Fruit fly (Drosophila melanogaster) whole organism, embryonic: ENCODE results near the gene CG8312.

Experiments used
- ATbp ChIP-seq: fragments of 200-800 bp; sonication (Bioruptor generic); optimal IDR thresholded peaks from 2 replicates; lab custom pipeline; 2017; ENCODE audit warnings: missing biosample characterization, mild to moderate bottlenecking, missing genetic modification characterization, missing genetic modification reagents
- Adf1 ChIP-seq: fragments of 200-800 bp; sonication (Bioruptor generic); IDR thresholded peaks from 2 replicates; pipeline ENCODE4 v1.3.6; 2022; ENCODE audit warnings: missing biosample characterization, missing genetic modification characterization
- Atf6 ChIP-seq: fragments of 200-800 bp; sonication (Bioruptor generic); IDR thresholded peaks from 2 replicates; pipeline ENCODE4 v1.3.6; 2022; ENCODE audit warnings: missing biosample characterization, missing genetic modification characterization
- B-H2 ChIP-seq: fragments of 200-800 bp; sonication (Bioruptor generic); optimal IDR thresholded peaks from 2 replicates; lab custom pipeline; 2018; ENCODE audit warnings: missing biosample characterization, mild to moderate bottlenecking, missing genetic modification characterization
- BtbVII ChIP-seq: fragments of 200-800 bp; sonication (Bioruptor generic); optimal IDR thresholded peaks from 3 replicates; lab custom pipeline; 2017; ENCODE audit warnings: missing biosample characterization, mild to moderate bottlenecking, missing genetic modification characterization
- CG12769 ChIP-seq: fragments of 200-800 bp; sonication (Bioruptor generic); optimal IDR thresholded peaks from 2 replicates; lab custom pipeline; 2019; ENCODE audit warnings: missing biosample characterization, mild to moderate bottlenecking, missing genetic modification characterization, moderate library complexity
- CG13624 ChIP-seq: fragments of 200-800 bp; sonication (Bioruptor generic); optimal IDR thresholded peaks from 2 replicates; lab custom pipeline; 2016; ENCODE audit warnings: missing biosample characterization, missing genetic modification characterization
- CG14667 ChIP-seq: fragments of 200-800 bp; sonication (Bioruptor generic); IDR thresholded peaks from 2 replicates; pipeline ENCODE4 v1.3.6; 2022; ENCODE audit warnings: missing biosample characterization, missing genetic modification characterization
- CG15269 ChIP-seq: fragments of 200-800 bp; sonication (Bioruptor generic); optimal IDR thresholded peaks from 2 replicates; lab custom pipeline; 2018; ENCODE audit warnings: missing biosample characterization, mild to moderate bottlenecking, missing genetic modification characterization, moderate library complexity
- CG15601 ChIP-seq: fragments of 200-800 bp; sonication (Bioruptor generic); optimal IDR thresholded peaks from 3 replicates; lab custom pipeline; 2019; ENCODE audit warnings: missing biosample characterization, mild to moderate bottlenecking, missing genetic modification characterization, moderate library complexity
- CG17328 ChIP-seq: fragments of 200-800 bp; sonication (Bioruptor generic); IDR thresholded peaks from 2 replicates; pipeline ENCODE4 v1.3.6; 2022; ENCODE audit warnings: missing biosample characterization, missing genetic modification characterization
- CG17802 ChIP-seq: fragments of 200-800 bp; sonication (Bioruptor generic); optimal IDR thresholded peaks from 2 replicates; lab custom pipeline; 2018; ENCODE audit warnings: missing biosample characterization, mild to moderate bottlenecking, missing genetic modification characterization, moderate library complexity
- CG31365 ChIP-seq: fragments of 200-800 bp; sonication (Bioruptor generic); optimal IDR thresholded peaks from 2 replicates; lab custom pipeline; 2018; ENCODE audit warnings: missing biosample characterization, mild to moderate bottlenecking, missing genetic modification characterization
- CG3995 ChIP-seq: fragments of 200-800 bp; sonication (Bioruptor generic); optimal IDR thresholded peaks from 3 replicates; lab custom pipeline; 2016; ENCODE audit warnings: missing biosample characterization, missing genetic modification characterization
- CG4617 ChIP-seq: fragments of 200-800 bp; sonication (Bioruptor generic); optimal IDR thresholded peaks from 3 replicates; lab custom pipeline; 2016; ENCODE audit warnings: missing biosample characterization, missing genetic modification characterization, borderline replicate concordance
- CG4730 ChIP-seq: fragments of 200-800 bp; sonication (Bioruptor generic); IDR thresholded peaks from 2 replicates; pipeline ENCODE4 v1.3.6; 2022; ENCODE audit warnings: missing biosample characterization, missing genetic modification characterization
- CG4854 ChIP-seq: fragments of 200-800 bp; sonication (Bioruptor generic); optimal IDR thresholded peaks from 2 replicates; lab custom pipeline; 2016; ENCODE audit warnings: missing biosample characterization, missing genetic modification characterization, inconsistent platforms
- CG8281 ChIP-seq: fragments of 200-800 bp; sonication (Bioruptor generic); optimal IDR thresholded peaks from 2 replicates; lab custom pipeline; 2018; ENCODE audit warnings: missing biosample characterization, mild to moderate bottlenecking, missing genetic modification characterization, moderate library complexity
- Deaf1 ChIP-seq: fragments of 200-800 bp; optimal IDR thresholded peaks from 3 replicates; lab custom pipeline; 2019; ENCODE audit warnings: missing biosample characterization, mild to moderate bottlenecking, missing genetic modification characterization, moderate library complexity
- Ets65A ChIP-seq: fragments of 200-800 bp; sonication (Bioruptor generic); peaks from one replicate; lab custom pipeline; 2016; ENCODE audit warnings: missing biosample characterization, missing genetic modification characterization
- H2.0 ChIP-seq: fragments of 200-800 bp; sonication (Bioruptor generic); IDR thresholded peaks from 2 replicates; pipeline ENCODE4 v1.3.6; 2022; ENCODE audit warnings: missing biosample characterization, missing genetic modification characterization
- HmgZ ChIP-seq: fragments of 200-800 bp; sonication (Bioruptor generic); optimal IDR thresholded peaks from 2 replicates; lab custom pipeline; 2018; ENCODE audit warnings: missing biosample characterization, mild to moderate bottlenecking, missing genetic modification characterization
- Hsf ChIP-seq: fragments of 200-800 bp; sonication (Bioruptor generic); optimal IDR thresholded peaks from 3 replicates; lab custom pipeline; 2016; ENCODE audit warnings: missing biosample characterization, missing genetic modification characterization
- Lhr ChIP-seq: fragments of 200-800 bp; sonication (Bioruptor generic); optimal IDR thresholded peaks from 3 replicates; lab custom pipeline; 2017; ENCODE audit warnings: mild to moderate bottlenecking, missing biosample characterization, missing genetic modification reagents, missing genetic modification characterization
- Meics ChIP-seq: fragments of 200-800 bp; sonication (Bioruptor generic); optimal IDR thresholded peaks from 2 replicates; lab custom pipeline; 2017; ENCODE audit warnings: missing biosample characterization, mild to moderate bottlenecking, missing genetic modification characterization
- NC2α ChIP-seq: fragments of 200-800 bp; sonication (Bioruptor generic); optimal IDR thresholded peaks from 2 replicates; lab custom pipeline; 2016; ENCODE audit warnings: missing biosample characterization, missing genetic modification characterization
- Nf-YA ChIP-seq: fragments of 200-800 bp; sonication (Bioruptor generic); IDR thresholded peaks from 2 replicates; pipeline ENCODE4 v1.3.6; 2022; ENCODE audit warnings: missing biosample characterization, missing genetic modification characterization
- Nf-YB ChIP-seq: fragments of 200-800 bp; sonication (Bioruptor generic); optimal IDR thresholded peaks from 3 replicates; lab custom pipeline; 2019; ENCODE audit warnings: missing biosample characterization, mild to moderate bottlenecking, missing genetic modification characterization, moderate library complexity
- Oaz ChIP-seq: fragments of 200-800 bp; sonication (Bioruptor generic); IDR thresholded peaks from 2 replicates; pipeline ENCODE4 v1.3.6; 2022; ENCODE audit warnings: missing biosample characterization, missing genetic modification characterization
- Sox100B ChIP-seq: fragments of 200-800 bp; sonication (Bioruptor generic); optimal IDR thresholded peaks from 3 replicates; lab custom pipeline; 2018; ENCODE audit warnings: missing biosample characterization, mild to moderate bottlenecking, missing genetic modification characterization
- Ssrp ChIP-seq: fragments of 200-800 bp; sonication (Bioruptor generic); optimal IDR thresholded peaks from 2 replicates; lab custom pipeline; 2018; ENCODE audit warnings: missing biosample characterization, mild to moderate bottlenecking, missing genetic modification characterization, moderate library complexity
- Vsx1 ChIP-seq: fragments of 200-800 bp; sonication (Bioruptor generic); optimal IDR thresholded peaks from 2 replicates; lab custom pipeline; 2017; ENCODE audit warnings: missing biosample characterization, mild to moderate bottlenecking, missing genetic modification characterization, missing genetic modification reagents
- amos ChIP-seq: fragments of 200-800 bp; sonication (Bioruptor generic); IDR thresholded peaks from 2 replicates; pipeline ENCODE4 v1.3.6; 2022; ENCODE audit warnings: missing biosample characterization, missing genetic modification characterization; ENCODE audit not compliant: partially characterized antibody
- btn ChIP-seq: fragments of 200-800 bp; sonication (Bioruptor generic); optimal IDR thresholded peaks from 2 replicates; lab custom pipeline; 2016; ENCODE audit warnings: missing biosample characterization, missing genetic modification characterization
- cg ChIP-seq: fragments of 200-800 bp; sonication (Bioruptor generic); optimal IDR thresholded peaks from 3 replicates; lab custom pipeline; 2019; ENCODE audit warnings: missing biosample characterization, mild to moderate bottlenecking, missing genetic modification characterization, moderate library complexity
- chinmo ChIP-seq: fragments of 200-800 bp; sonication (Bioruptor generic); IDR thresholded peaks from 4 replicates; pipeline ENCODE4 v1.3.6; 2022; ENCODE audit warnings: missing biosample characterization, missing genetic modification characterization; ENCODE audit not compliant: partially characterized antibody
- chn ChIP-seq: fragments of 200-800 bp; sonication (Bioruptor generic); optimal IDR thresholded peaks from 2 replicates; lab custom pipeline; 2016; ENCODE audit warnings: missing biosample characterization, missing genetic modification characterization
- danr ChIP-seq: fragments of 200-800 bp; sonication (Bioruptor generic); IDR thresholded peaks from 2 replicates; pipeline ENCODE4 v1.3.6; 2022; ENCODE audit warnings: missing biosample characterization, missing genetic modification characterization
- dati ChIP-seq: fragments of 200-800 bp; sonication (Bioruptor generic); IDR thresholded peaks from 2 replicates; pipeline ENCODE4 v1.3.6; 2022; ENCODE audit warnings: missing biosample characterization, missing genetic modification characterization
- dm ChIP-seq: fragments of 200-800 bp; sonication (Bioruptor generic); optimal IDR thresholded peaks from 3 replicates; lab custom pipeline; 2016; ENCODE audit warnings: missing biosample characterization, missing genetic modification characterization
- en ChIP-seq: fragments of 200-800 bp; sonication (Bioruptor generic); optimal IDR thresholded peaks from 2 replicates; lab custom pipeline; 2016; ENCODE audit warnings: missing biosample characterization, missing genetic modification characterization
- eve ChIP-seq, 2 experiments: fragments of >200 bp; optimal IDR thresholded peaks; 2 replicates each; lab custom pipeline; 2017; ENCODE audit warnings: missing biosample characterization in 2 of 2, missing genetic modification characterization in 2 of 2
- fu2 ChIP-seq: fragments of 200-800 bp; sonication (Bioruptor generic); optimal IDR thresholded peaks from 2 replicates; lab custom pipeline; 2016; ENCODE audit warnings: missing biosample characterization, missing genetic modification characterization
- gcm2 ChIP-seq: fragments of 200-800 bp; sonication (Bioruptor generic); optimal IDR thresholded peaks from 2 replicates; lab custom pipeline; 2016; ENCODE audit warnings: missing biosample characterization, missing genetic modification characterization
- gro ChIP-seq: fragments of 200-800 bp; sonication (Bioruptor generic); optimal IDR thresholded peaks from 2 replicates; lab custom pipeline; 2016; ENCODE audit warnings: missing biosample characterization, missing genetic modification characterization
- nau ChIP-seq: fragments of 200-800 bp; sonication (Bioruptor generic); optimal IDR thresholded peaks from 3 replicates; lab custom pipeline; 2017; ENCODE audit warnings: missing biosample characterization, mild to moderate bottlenecking, missing genetic modification characterization, missing genetic modification reagents
- row ChIP-seq: fragments of 200-800 bp; sonication (Bioruptor generic); IDR thresholded peaks from 3 replicates; pipeline ENCODE4 v1.3.6; 2022; ENCODE audit warnings: missing biosample characterization, missing genetic modification characterization
- sens-2 ChIP-seq: fragments of 200-800 bp; sonication (Bioruptor generic); IDR thresholded peaks from 2 replicates; pipeline ENCODE4 v1.3.6; 2022; ENCODE audit warnings: missing biosample characterization, missing genetic modification characterization
- so ChIP-seq: fragments of 200-800 bp; sonication (Bioruptor generic); IDR thresholded peaks from 3 replicates; pipeline ENCODE4 v1.3.6; 2022; ENCODE audit warnings: missing biosample characterization, missing genetic modification characterization
- wek ChIP-seq: fragments of 200-800 bp; sonication (Bioruptor generic); optimal IDR thresholded peaks from 3 replicates; lab custom pipeline; 2018; ENCODE audit warnings: missing biosample characterization, mild to moderate bottlenecking, missing genetic modification characterization, moderate library complexity
- zen2 ChIP-seq: fragments of 200-800 bp; sonication (Bioruptor generic); IDR thresholded peaks from 3 replicates; pipeline ENCODE4 v1.3.6; 2022; ENCODE audit warnings: missing biosample characterization, missing genetic modification characterization; ENCODE audit not compliant: partially characterized antibody

Gene CG8312

dm6 chr3R:9613124-9613523 is 22.0 kb downstream of the CG8312 start (continued):
- TF ChIP-seq Lhr (GFP tag; lab: Kevin White, UChicago) (no peak), BtbVII (GFP tag; lab: Kevin White, UChicago) (peak; percentile 58), CG4854 (GFP tag; lab: Kevin White, UChicago) (peak; percentile 39), Ssrp (tag; lab: Kevin White, UChicago) (peak; percentile 16), Meics (GFP tag; lab: Kevin White, UChicago) (peak; percentile 69), CG14667 (GFP tag; lab: Robert Waterston, UW) (no peak), gro (GFP tag; lab: Kevin White, UChicago) (peak; percentile 16), CG12769 (tag; lab: Kevin White, UChicago) (peak; percentile 69), fu2 (GFP tag; lab: Kevin White, UChicago) (no peak), CG31365 (tag; lab: Kevin White, UChicago) (no peak), zen2 (GFP tag; lab: Robert Waterston, UW) (no peak), Oaz (GFP tag; lab: Robert Waterston, UW) (no peak), HmgZ (tag; lab: Kevin White, UChicago) (peak; percentile 18), Hsf (GFP tag; lab: Kevin White, UChicago) (peak; percentile 56), nau (GFP tag; lab: Kevin White, UChicago) (peak; percentile 18), Sox100B (GFP tag; lab: Kevin White, UChicago) (peak; percentile 47), dm (GFP tag; lab: Kevin White, UChicago) (no peak), dati (no peak), NC2α (GFP tag; lab: Kevin White, UChicago) (no peak), btn (GFP tag; lab: Kevin White, UChicago) (no peak), cg (GFP tag; lab: Kevin White, UChicago) (no peak), chinmo (no peak), CG13624 (GFP tag; lab: Kevin White, UChicago) (peak; percentile 62), so (GFP tag; lab: Robert Waterston, UW) (0 out of 3 replicates have a peak, but pooled peaks have one; percentile 51), danr (GFP tag; lab: Robert Waterston, UW) (no peak), CG17328 (GFP tag; lab: Robert Waterston, UW) (peak; percentile 65), B-H2 (GFP tag; lab: Kevin White, UChicago) (no peak), CG4617 (GFP tag; lab: Kevin White, UChicago) (no peak), CG15601 (tag; lab: Kevin White, UChicago) (no peak), Atf6 (GFP tag; lab: Robert Waterston, UW) (peak; percentile 59), CG4730 (GFP tag; lab: Robert Waterston, UW) (no peak), sens-2 (GFP tag; lab: Robert Waterston, UW) (no peak), gcm2 (no peak), amos (GFP tag; lab: Robert Waterston, UW) (no peak), ATbp (GFP tag; lab: Kevin White, UChicago) (peak; percentile 38), CG3995 (GFP tag; lab: Kevin White, UChicago) (no peak), en (GFP tag; lab: Kevin White, UChicago) (no peak), Vsx1 (peak; percentile 26), CG17802 (tag; lab: Kevin White, UChicago) (no peak), eve (GFP tag; optimal IDR thresholded peaks at IDR 0.05; lab: Kevin White, UChicago) (peak in 1 of 2 experiments; percentile 56), wek (no peak), CG8281 (tag; lab: Kevin White, UChicago) (no peak), Deaf1 (peak; percentile 13), Adf1 (no peak; the same call in 1 of the 2 replicates), row (GFP tag; lab: Robert Waterston, UW) (peak; percentile 64), Nf-YB (GFP tag; lab: Kevin White, UChicago) (peak; percentile 9), chn (GFP tag; lab: Kevin White, UChicago) (no peak), H2.0 (peak; percentile 31; the same call in 1 of the 2 replicates), Nf-YA (GFP tag; lab: Robert Waterston, UW) (peak; percentile 44; the same call in 1 of the 2 replicates), CG15269 (peak; percentile 64), Ets65A (GFP tag; lab: Kevin White, UChicago) (peak; percentile 91)
